Worm (Caenorhabditis elegans) whole organism, L1 larva: ENCODE measurements around the gene nfu-1.

Experiments used
- F16B12.6 ChIP-seq: fragments of 150-350 bp; optimal IDR thresholded peaks from 2 replicates; lab custom pipeline; 2014; ENCODE audit warnings: missing biosample characterization, missing genetic modification characterization
- aly-2 ChIP-seq: fragments of 150-350 bp; optimal IDR thresholded peaks from 2 replicates; lab custom pipeline; 2014; ENCODE audit warnings: missing biosample characterization, missing genetic modification characterization
- ceh-8 ChIP-seq: fragments of 200-800 bp; sonication (Bioruptor generic); optimal IDR thresholded peaks from 2 replicates; lab custom pipeline; 2018; ENCODE audit warnings: mild to moderate bottlenecking, missing genetic modification characterization, moderate library complexity, missing compliant biosample characterization
- efl-1 ChIP-seq, 4 experiments: fragments of 150-350 bp; optimal IDR thresholded peaks in 3 of 4; peaks in 1 of 4; 1 replicate in 1 of 4; 2 replicates in 3 of 4; lab custom pipeline; 2014; ENCODE audit warnings: missing biosample characterization in 2 of 4, missing genetic modification characterization in 2 of 4, missing genetic modification reagents in 2 of 4
- egl-27 ChIP-seq, 2 experiments: fragments of 150-350 bp in 1 of 2; sonication (generic microtip); optimal IDR thresholded peaks; 3 replicates each; lab custom pipeline; 2017 to 2018; ENCODE audit warnings: missing biosample characterization in 2 of 2, missing genetic modification characterization in 2 of 2, missing genetic modification reagents in 2 of 2
- elt-3 ChIP-seq, 6 experiments: fragments of 150-350 bp in 1 of 6; sonication (generic microtip); optimal IDR thresholded peaks; 2 replicates each; lab custom pipeline; 2017 to 2018; ENCODE audit warnings: missing biosample characterization in 6 of 6, missing genetic modification characterization in 6 of 6, inconsistent platforms in 1 of 6
- fkh-8 ChIP-seq: sonication (generic microtip); optimal IDR thresholded peaks from 2 replicates; lab custom pipeline; 2016; ENCODE audit warnings: mild to moderate bottlenecking, missing genetic modification characterization, missing compliant biosample characterization
- grh-1 ChIP-seq: fragments of 200-800 bp; sonication (Bioruptor generic); IDR thresholded peaks from 2 replicates; pipeline ENCODE4 v1.3.6; 2022; ENCODE audit warnings: missing genetic modification reagents, missing genetic modification characterization, missing compliant biosample characterization
- hpl-2 ChIP-seq: fragments of 150-350 bp; optimal IDR thresholded peaks from 2 replicates; lab custom pipeline; 2014; ENCODE audit warnings: missing biosample characterization, missing genetic modification reagents, missing genetic modification characterization
- nhr-11 ChIP-seq: fragments of 150-350 bp; optimal IDR thresholded peaks from 2 replicates; lab custom pipeline; 2014; ENCODE audit warnings: missing biosample characterization, missing genetic modification characterization
- nhr-19 ChIP-seq: fragments of 200-800 bp; sonication (Bioruptor generic); conservative IDR thresholded peaks from 2 replicates; pipeline ENCODE4 v1.3.6; 2022; ENCODE audit warnings: missing genetic modification characterization, missing compliant biosample characterization
- nhr-71 ChIP-seq: sonication (generic microtip); optimal IDR thresholded peaks from 2 replicates; lab custom pipeline; 2016; ENCODE audit warnings: mild to moderate bottlenecking, missing genetic modification characterization, moderate library complexity, missing compliant biosample characterization

Gene nfu-1

ce11 chrIV:10437114-10437513 is 49.9 kb downstream of the nfu-1 start:
- TF ChIP-seq efl-1 (optimal IDR thresholded peaks at IDR 0.05; lab: Kevin White, UChicago) (no peak), efl-1 (GFP tag; optimal IDR thresholded peaks at IDR 0.05 in 1 of 2; lab: Kevin White, UChicago) (no peak), ceh-8 (peak; percentile 92), aly-2 (tag; lab: Kevin White, UChicago) (no peak), hpl-2 (GFP tag; lab: Kevin White, UChicago) (no peak), grh-1 (no peak), egl-27 (tag; optimal IDR thresholded peaks at IDR 0.05; lab: Kevin White, UChicago) (no peak), fkh-8 (tag; lab: Kevin White, UChicago) (no peak), nhr-71 (tag; lab: Kevin White, UChicago) (peak; percentile 44), elt-3 (tag; optimal IDR thresholded peaks at IDR 0.05; lab: Kevin White, UChicago) (no peak), F16B12.6 (tag; lab: Kevin White, UChicago) (no peak), nhr-11 (no peak), nhr-19 (no peak)
